Worm (Caenorhabditis elegans) whole organism, early embryonic: ENCODE data around the gene nhr-119.

Experiments used
- B0310.2 ChIP-seq: sonication (generic microtip); optimal IDR thresholded peaks from 2 replicates; lab custom pipeline; 2016; ENCODE audit warnings: mild to moderate bottlenecking, missing genetic modification characterization, missing compliant biosample characterization
- F13C5.2 ChIP-seq: sonication (generic microtip); optimal IDR thresholded peaks from 2 replicates; lab custom pipeline; 2017; ENCODE audit warnings: mild to moderate bottlenecking, missing genetic modification characterization, inconsistent platforms, missing compliant biosample characterization
- aly-1 ChIP-seq: sonication (generic microtip); optimal IDR thresholded peaks from 2 replicates; lab custom pipeline; 2016; ENCODE audit warnings: missing genetic modification characterization, missing compliant biosample characterization
- ama-1 ChIP-seq: fragments of 150-350 bp; optimal IDR thresholded peaks from 2 replicates; lab custom pipeline; 2014
- ceh-13 ChIP-seq: fragments of 200-800 bp; sonication (Bioruptor generic); optimal IDR thresholded peaks from 2 replicates; lab custom pipeline; 2018; ENCODE audit warnings: mild to moderate bottlenecking, missing genetic modification characterization, missing compliant biosample characterization
- ceh-36 ChIP-seq: sonication (generic microtip); optimal IDR thresholded peaks from 2 replicates; lab custom pipeline; 2016; ENCODE audit warnings: missing genetic modification characterization, inconsistent platforms, missing compliant biosample characterization
- ets-7 ChIP-seq: sonication (generic microtip); optimal IDR thresholded peaks from 2 replicates; lab custom pipeline; 2016; ENCODE audit warnings: missing genotype, missing genetic modification characterization, missing compliant biosample characterization
- flt-1 ChIP-seq: fragments of 200-800 bp; sonication (Bioruptor generic); IDR thresholded peaks from 2 replicates; pipeline ENCODE4 v1.3.6; 2022; ENCODE audit warnings: missing genetic modification characterization, missing compliant biosample characterization
- hmbx-1 ChIP-seq: sonication (generic microtip); optimal IDR thresholded peaks from 2 replicates; lab custom pipeline; 2016; ENCODE audit warnings: mild to moderate bottlenecking, missing genetic modification characterization, missing compliant biosample characterization
- hmg-4 ChIP-seq: fragments of 200-800 bp; sonication (Bioruptor generic); optimal IDR thresholded peaks from 2 replicates; lab custom pipeline; 2018; ENCODE audit warnings: mild to moderate bottlenecking, missing genetic modification characterization, missing compliant biosample characterization
- hnd-1 ChIP-seq: sonication (generic microtip); optimal IDR thresholded peaks from 2 replicates; lab custom pipeline; 2016; ENCODE audit warnings: missing genetic modification characterization, missing compliant biosample characterization
- pes-1 ChIP-seq: fragments of 200-800 bp; sonication (Bioruptor generic); IDR thresholded peaks from 2 replicates; pipeline ENCODE4 v1.3.6; 2022; ENCODE audit warnings: missing genetic modification reagents, missing genetic modification characterization, missing compliant biosample characterization
- scrt-1 ChIP-seq: fragments of 200-800 bp; sonication (Bioruptor generic); IDR thresholded peaks from 2 replicates; pipeline ENCODE4 v1.3.6; 2022; ENCODE audit warnings: missing genetic modification characterization, missing compliant biosample characterization
- sea-1 ChIP-seq: fragments of 200-800 bp; sonication (Bioruptor generic); conservative IDR thresholded peaks from 2 replicates; pipeline ENCODE4 v1.3.6; 2022; ENCODE audit warnings: missing genetic modification characterization, missing compliant biosample characterization
- tbx-11 ChIP-seq: fragments of 200-800 bp; sonication (Bioruptor generic); IDR thresholded peaks from 2 replicates; pipeline ENCODE4 v1.3.6; 2022; ENCODE audit warnings: missing genetic modification characterization, missing compliant biosample characterization
- tbx-37 ChIP-seq: fragments of 200-800 bp; sonication (Bioruptor generic); conservative IDR thresholded peaks from 2 replicates; pipeline ENCODE4 v1.3.6; 2022; ENCODE audit warnings: missing genetic modification reagents, missing genetic modification characterization, missing compliant biosample characterization
- tra-4 ChIP-seq: sonication (generic microtip); optimal IDR thresholded peaks from 2 replicates; lab custom pipeline; 2017; ENCODE audit warnings: missing genetic modification characterization, missing compliant biosample characterization

Gene nhr-119

DNA sequence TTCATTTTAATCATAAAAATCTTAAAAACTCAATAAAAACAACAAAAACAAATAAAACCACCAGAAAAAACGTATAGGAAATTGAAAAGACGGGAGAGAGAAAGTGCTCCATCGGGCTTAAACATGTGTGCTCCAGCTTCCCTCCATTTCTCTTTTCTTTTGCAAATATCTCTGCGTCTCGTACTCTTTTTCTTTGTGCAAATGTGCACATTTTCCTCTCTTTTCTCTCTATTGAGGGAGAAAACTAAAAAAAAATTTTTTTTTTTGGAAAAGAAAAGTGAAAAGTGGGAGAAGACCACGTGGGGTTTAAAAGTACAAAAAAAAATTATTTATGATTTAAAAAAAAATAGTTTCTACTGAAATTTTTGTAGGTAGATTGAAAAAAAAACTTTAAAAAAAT is 3.8 kb upstream of the nhr-119 start:
- TF ChIP-seq ceh-36 (tag; lab: Kevin White, UChicago): no peak
- TF ChIP-seq ceh-13 (GFP tag; lab: Kevin White, UChicago): no peak

- TF ChIP-seq ama-1 (lab: Kevin White, UChicago) (no peak), hmbx-1 (no peak), hmg-4 (no peak), hnd-1 (tag; lab: Kevin White, UChicago) (no peak), sea-1 (GFP tag; lab: Robert Waterston, UW) (no peak), tbx-11 (no peak), tra-4 (tag; lab: Kevin White, UChicago) (no peak), ets-7 (tag; lab: Kevin White, UChicago) (no peak), aly-1 (no peak), scrt-1 (GFP tag; lab: Robert Waterston, UW) (no peak), ceh-13 (GFP tag; lab: Kevin White, UChicago) (no peak)
These were observed 2.6 kb upstream of the nhr-119 start for ce11 chrII:2802804-2803586.

DNA sequence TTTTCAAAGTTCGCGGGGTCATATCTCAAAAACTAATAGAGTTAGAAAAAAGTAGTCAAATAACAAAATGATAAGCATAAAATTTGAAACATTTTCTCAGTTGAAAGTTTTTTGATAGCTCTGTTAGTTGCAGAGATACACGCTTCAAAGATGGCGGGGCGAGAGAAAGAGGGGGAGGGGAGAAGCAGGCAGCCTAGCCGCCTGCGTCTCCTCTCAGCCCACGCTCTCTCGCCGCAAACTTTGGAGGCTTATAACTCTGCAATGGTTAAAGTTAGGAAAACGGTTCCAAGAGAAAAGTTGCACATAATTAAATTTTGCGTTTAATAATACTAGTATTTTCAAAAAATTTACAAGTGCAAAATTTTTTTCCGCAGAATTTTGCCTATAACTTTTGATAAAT is 1.4 kb upstream of the nhr-119 start:
- TF ChIP-seq B0310.2 (tag; lab: Kevin White, UChicago): no peak
- no peak for TF ChIP-seq ceh-36 (tag; lab: Kevin White, UChicago)

DNA sequence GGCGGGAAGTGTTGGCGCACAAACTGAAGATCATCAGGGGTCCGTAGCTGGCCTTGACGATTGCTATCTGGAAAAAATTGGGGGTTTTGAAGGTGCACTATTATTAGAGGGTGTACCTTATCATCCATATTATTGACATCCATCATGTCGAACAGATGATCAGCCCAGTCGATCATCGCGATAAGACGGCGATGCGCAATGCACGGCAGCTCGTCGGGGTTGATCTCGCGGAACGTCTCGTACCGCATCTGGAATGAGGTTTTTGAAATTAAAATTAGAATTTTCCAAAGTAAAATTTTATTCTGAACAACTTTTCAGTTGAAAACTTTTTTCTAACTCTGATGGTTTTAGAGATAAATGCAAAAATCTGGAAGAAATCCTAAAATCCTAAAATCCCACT is 2.4 kb downstream of the nhr-119 start:
- TF ChIP-seq ama-1 (lab: Kevin White, UChicago) (no peak), sea-1 (GFP tag; lab: Robert Waterston, UW) (no peak), ets-7 (tag; lab: Kevin White, UChicago) (no peak), hmg-4 (no peak), tra-4 (tag; lab: Kevin White, UChicago) (no peak), tbx-37 (GFP tag; lab: Robert Waterston, UW) (no peak), hnd-1 (tag; lab: Kevin White, UChicago) (no peak), ceh-36 (tag; lab: Kevin White, UChicago) (no peak), flt-1 (GFP tag; lab: Robert Waterston, UW) (no peak), hmbx-1 (no peak), F13C5.2 (tag; lab: Kevin White, UChicago) (no peak), ceh-13 (GFP tag; lab: Kevin White, UChicago) (no peak), tbx-11 (no peak), B0310.2 (tag; lab: Kevin White, UChicago) (no peak), aly-1 (no peak), pes-1 (GFP tag; lab: Robert Waterston, UW) (no peak), scrt-1 (GFP tag; lab: Robert Waterston, UW) (no peak)

ce11 chrII:2796431-2796830 is 4.0 kb downstream of the nhr-119 start:
- TF ChIP-seq tbx-11 (no peak), ama-1 (lab: Kevin White, UChicago) (no peak), ceh-13 (GFP tag; lab: Kevin White, UChicago) (no peak), flt-1 (GFP tag; lab: Robert Waterston, UW) (no peak)

DNA sequence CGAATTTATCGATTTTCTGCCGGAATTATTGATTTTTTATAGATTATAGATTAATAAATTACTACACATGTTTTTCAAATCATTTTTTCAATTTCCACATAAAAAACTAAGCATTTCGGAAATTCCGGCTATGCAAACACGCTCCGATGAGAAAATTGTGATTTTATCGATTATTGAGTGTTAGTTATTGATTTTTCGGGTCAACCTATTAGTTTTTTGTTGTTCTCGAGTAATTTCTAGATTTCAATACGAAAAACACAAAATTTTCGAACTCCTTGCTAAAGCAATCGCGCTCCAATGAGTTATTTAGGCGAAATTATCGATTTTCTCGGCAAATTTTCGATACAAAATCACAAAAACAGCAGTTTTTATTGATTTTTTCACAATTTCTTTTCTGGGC is 5.0 kb downstream of the nhr-119 start:
- TF ChIP-seq sea-1 (GFP tag; lab: Robert Waterston, UW) (no peak), hmbx-1 (no peak), hnd-1 (tag; lab: Kevin White, UChicago) (no peak), aly-1 (no peak), tbx-11 (no peak), flt-1 (GFP tag; lab: Robert Waterston, UW) (no peak), ceh-36 (tag; lab: Kevin White, UChicago) (no peak), F13C5.2 (tag; lab: Kevin White, UChicago) (no peak), pes-1 (GFP tag; lab: Robert Waterston, UW) (no peak), hmg-4 (no peak)

ce11 chrII:2791693-2792092 is 8.7 kb downstream of the nhr-119 start:
- TF ChIP-seq tra-4 (tag; lab: Kevin White, UChicago): no peak
- no peak for TF ChIP-seq tbx-11
- TF ChIP-seq B0310.2 (tag; lab: Kevin White, UChicago): no peak
- no peak for TF ChIP-seq scrt-1 (GFP tag; lab: Robert Waterston, UW)
- no peak for TF ChIP-seq ceh-13 (GFP tag; lab: Kevin White, UChicago)
- TF ChIP-seq pes-1 (GFP tag; lab: Robert Waterston, UW): no peak
- no peak for TF ChIP-seq F13C5.2 (tag; lab: Kevin White, UChicago)
- no peak for TF ChIP-seq aly-1
- TF ChIP-seq hmbx-1: no peak
- TF ChIP-seq flt-1 (GFP tag; lab: Robert Waterston, UW): no peak
- no peak for TF ChIP-seq tbx-37 (GFP tag; lab: Robert Waterston, UW)
- no peak for TF ChIP-seq hnd-1 (tag; lab: Kevin White, UChicago)
- TF ChIP-seq ceh-36 (tag; lab: Kevin White, UChicago): no peak
- TF ChIP-seq ets-7 (tag; lab: Kevin White, UChicago): no peak
- no peak for TF ChIP-seq sea-1 (GFP tag; lab: Robert Waterston, UW)
- TF ChIP-seq hmg-4: no peak
- no peak for TF ChIP-seq ama-1 (lab: Kevin White, UChicago)

ce11 chrII:2787849-2788248 is 12.6 kb downstream of the nhr-119 start:
- TF ChIP-seq hmbx-1: no peak
- no peak for TF ChIP-seq F13C5.2 (tag; lab: Kevin White, UChicago)
- no peak for TF ChIP-seq tbx-11
- no peak for TF ChIP-seq ceh-13 (GFP tag; lab: Kevin White, UChicago)
- no peak for TF ChIP-seq ama-1 (lab: Kevin White, UChicago)
- no peak for TF ChIP-seq ceh-36 (tag; lab: Kevin White, UChicago)
- no peak for TF ChIP-seq scrt-1 (GFP tag; lab: Robert Waterston, UW)
- TF ChIP-seq tra-4 (tag; lab: Kevin White, UChicago): no peak
